Fruit fly (Drosophila melanogaster): ENCODE results near the gene CG9109.

Gene CG9109

dm6 chr2L:5978333-5979054 lies 55.7 kb downstream of the CG9109 start:
- TF ChIP-seq Hr4 (GFP tag; optimal IDR thresholded peaks at IDR 0.05) (no peak), CG3919 (GFP tag; optimal IDR thresholded peaks at IDR 0.05) (peak; percentile 61), CG16779 (tag; optimal IDR thresholded peaks at IDR 0.05) (no peak), CG3032 (tag; optimal IDR thresholded peaks at IDR 0.05) (peak; percentile 13), Met (GFP tag; optimal IDR thresholded peaks at IDR 0.05) (peak; percentile 44), Eip78C (GFP tag) (peak; percentile 2), CG34406 (GFP tag; optimal IDR thresholded peaks at IDR 0.05) (no peak), Eip93F (GFP tag; optimal IDR thresholded peaks at IDR 0.05) (peak; percentile 64), ss (GFP tag; optimal IDR thresholded peaks at IDR 0.05) (peak in 1 of 2 experiments; percentile 55), esn (GFP tag; optimal IDR thresholded peaks at IDR 0.05) (peak; percentile 18), net (GFP tag; optimal IDR thresholded peaks at IDR 0.05) (peak; percentile 4), Sox14 (GFP tag; optimal IDR thresholded peaks at IDR 0.05) (peak; percentile 19), Blimp-1 (GFP tag; optimal IDR thresholded peaks at IDR 0.05) (no peak), topi (GFP tag; optimal IDR thresholded peaks at IDR 0.05) (peak; percentile 21), Hr38 (GFP tag; optimal IDR thresholded peaks at IDR 0.05) (no peak), CG7368 (GFP tag; optimal IDR thresholded peaks at IDR 0.05) (peak; percentile 39), CG10669 (GFP tag; optimal IDR thresholded peaks at IDR 0.05) (no peak), Sox102F (GFP tag; optimal IDR thresholded peaks at IDR 0.05) (peak; percentile 19), CG1621 (tag; optimal IDR thresholded peaks at IDR 0.05) (peak; percentile 20), vri (GFP tag; optimal IDR thresholded peaks at IDR 0.05) (peak; percentile 27), CG6854 (GFP tag; optimal IDR thresholded peaks at IDR 0.05) (peak; percentile 24), CG6808 (GFP tag; optimal IDR thresholded peaks at IDR 0.05) (peak; percentile 13), svp (GFP tag) (peak; percentile 95)

- TF ChIP-seq Hr38 (GFP tag; optimal IDR thresholded peaks at IDR 0.05) (no peak), dsx (GFP tag; optimal IDR thresholded peaks at IDR 0.05; ENCODE audit: poor library complexity, severe bottlenecking) (no peak), CG10631 (GFP tag; optimal IDR thresholded peaks at IDR 0.05) (no peak), Sox15 (GFP tag; optimal IDR thresholded peaks at IDR 0.05) (no peak), Ets96B (tag; optimal IDR thresholded peaks at IDR 0.05) (no peak), cyc (GFP tag; optimal IDR thresholded peaks at IDR 0.05) (no peak)
Measured at dm6 chr2L:5977729-5978078, 56.5 kb downstream of the CG9109 start.

dm6 chr2L:5977070-5977728 lies 57.0 kb downstream of the CG9109 start:
- no peak for TF ChIP-seq Smox (GFP tag; optimal IDR thresholded peaks at IDR 0.05)
- no peak for TF ChIP-seq CG11762 (GFP tag; optimal IDR thresholded peaks at IDR 0.05; ENCODE audit: insufficient read depth)
- TF ChIP-seq CG16779 (tag; optimal IDR thresholded peaks at IDR 0.05) = no peak
- TF ChIP-seq fd59A (GFP tag; optimal IDR thresholded peaks at IDR 0.05) = no peak
- TF ChIP-seq CG9139 (GFP tag; optimal IDR thresholded peaks at IDR 0.05) = no peak
- TF ChIP-seq acj6 (GFP tag; optimal IDR thresholded peaks at IDR 0.05) = no peak
- TF ChIP-seq Sox102F (GFP tag; optimal IDR thresholded peaks at IDR 0.05) = peak; percentile 0
- TF ChIP-seq topi (GFP tag; optimal IDR thresholded peaks at IDR 0.05) = no peak
- no peak for TF ChIP-seq CG1621 (tag; optimal IDR thresholded peaks at IDR 0.05)
- TF ChIP-seq Eip93F (GFP tag; optimal IDR thresholded peaks at IDR 0.05) = no peak
- TF ChIP-seq Hr38 (GFP tag; optimal IDR thresholded peaks at IDR 0.05) = no peak
- TF ChIP-seq Met (GFP tag; optimal IDR thresholded peaks at IDR 0.05) = peak; percentile 14
- TF ChIP-seq CG11294 (GFP tag; IDR thresholded peaks at IDR 0.05) = no peak
- TF ChIP-seq CG6163 (GFP tag; IDR thresholded peaks at IDR 0.05) = no peak
- no peak for TF ChIP-seq Hr39 (GFP tag; optimal IDR thresholded peaks at IDR 0.05)
- no peak for TF ChIP-seq OdsH (GFP tag; optimal IDR thresholded peaks at IDR 0.05)
- no peak for TF ChIP-seq Ets21C (GFP tag; optimal IDR thresholded peaks at IDR 0.05)
- TF ChIP-seq Eip78C (GFP tag) = peak; percentile 63
- TF ChIP-seq CG6808 (GFP tag; optimal IDR thresholded peaks at IDR 0.05) = no peak
- peak; percentile 52 for TF ChIP-seq vri (GFP tag; optimal IDR thresholded peaks at IDR 0.05)
- no peak for TF ChIP-seq salr (GFP tag; optimal IDR thresholded peaks at IDR 0.05)
- TF ChIP-seq CG6276 (GFP tag; optimal IDR thresholded peaks at IDR 0.05) = no peak
- no peak for TF ChIP-seq CG6792 (GFP tag; optimal IDR thresholded peaks at IDR 0.05)
- TF ChIP-seq CG32006 (GFP tag; optimal IDR thresholded peaks at IDR 0.05) = no peak
- no peak for TF ChIP-seq eg (GFP tag; IDR thresholded peaks at IDR 0.05)
- no peak for TF ChIP-seq CG34406 (GFP tag; optimal IDR thresholded peaks at IDR 0.05)
- TF ChIP-seq lz (GFP tag; optimal IDR thresholded peaks at IDR 0.05) = no peak
- TF ChIP-seq spab (GFP tag; optimal IDR thresholded peaks at IDR 0.05) = no peak
- peak; percentile 66 for TF ChIP-seq Sox14 (GFP tag; optimal IDR thresholded peaks at IDR 0.05)
- TF ChIP-seq ss (GFP tag; optimal IDR thresholded peaks at IDR 0.05) = peak; percentile 9 to 77

All from whole organism, prepupa.